In the genomic region with DNA sequence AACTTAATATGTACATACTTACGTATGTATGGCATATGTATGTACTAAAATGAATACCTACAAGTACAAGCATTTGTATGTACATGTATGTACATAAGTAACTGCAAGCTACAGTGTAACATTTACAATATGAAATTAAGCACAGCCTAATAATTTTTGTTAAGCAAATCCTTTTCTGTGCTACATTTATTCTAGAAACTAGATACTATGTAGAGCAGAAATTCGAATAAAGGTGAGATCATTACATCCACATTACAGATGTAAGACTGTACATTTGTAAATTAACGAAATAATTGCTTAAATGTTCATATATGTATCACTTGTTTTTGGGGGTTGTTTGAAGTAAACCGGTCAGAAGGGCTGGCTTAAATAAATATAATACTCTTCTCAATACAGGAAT, we compare ENCODE assay signal across 5 fruit fly cellular contexts.
A peak's percentile ranks its signal among the peaks of the same experiment; 100 is the strongest.
TF ChIP-seq lines count a peak whose summit lies in the region.

No protein-coding gene starts in this region.

- no peak for TF ChIP-seq CTCF in whole organism, embryonic (GFP tag; optimal IDR thresholded peaks at IDR 0.05; lab: Kevin White, UChicago)

TF ChIP-seq in whole organism, adult, 20 proteins besides CTCF, POLR2A, EP300 and RAD21:
- peak; percentile 74 for TF ChIP-seq CG7101 (tag; optimal IDR thresholded peaks at IDR 0.05; lab: Kevin White, UChicago)
- TF ChIP-seq tj (GFP tag; optimal IDR thresholded peaks at IDR 0.05; lab: Kevin White, UChicago) = no peak
- TF ChIP-seq CG14711 (tag; optimal IDR thresholded peaks at IDR 0.05; lab: Kevin White, UChicago) = peak; percentile 51
- peak; percentile 71 for TF ChIP-seq CG33017 (tag; optimal IDR thresholded peaks at IDR 0.05; lab: Kevin White, UChicago)
- TF ChIP-seq toe (GFP tag; optimal IDR thresholded peaks at IDR 0.05; lab: Kevin White, UChicago) = no peak
- TF ChIP-seq bab1 (GFP tag; optimal IDR thresholded peaks at IDR 0.05; lab: Kevin White, UChicago) = peak; percentile 33
- TF ChIP-seq Crg-1 (GFP tag; optimal IDR thresholded peaks at IDR 0.05; lab: Kevin White, UChicago) = no peak
- TF ChIP-seq kay (GFP tag; lab: Kevin White, UChicago; ENCODE audit: borderline replicate concordance) = no peak

TF ChIP-seq in whole organism, embryonic, 481 proteins besides CTCF, POLR2A, EP300 and RAD21 (continues in another document):
- TF ChIP-seq CG7839 (tag; optimal IDR thresholded peaks at IDR 0.05; lab: Kevin White, UChicago) (peak; percentile 8), tgo (GFP tag; IDR thresholded peaks at IDR 0.05; lab: Robert Waterston, UW) (peak; percentile 19; the same call in 1 of the 3 replicates), dysf (GFP tag; IDR thresholded peaks at IDR 0.05; lab: Robert Waterston, UW) (peak; percentile 52), CG8478 (optimal IDR thresholded peaks at IDR 0.05; lab: Kevin White, UChicago) (no peak), CG1603 (tag; optimal IDR thresholded peaks at IDR 0.05; lab: Kevin White, UChicago) (peak; percentile 54), CG12219 (GFP tag; optimal IDR thresholded peaks at IDR 0.05; lab: Kevin White, UChicago) (peak; percentile 9), sens (GFP tag; lab: Kevin White, UChicago) (peak; percentile 77), CG9817 (tag; optimal IDR thresholded peaks at IDR 0.05; lab: Kevin White, UChicago) (peak; percentile 6), lab (GFP tag; optimal IDR thresholded peaks at IDR 0.05; lab: Kevin White, UChicago) (peak; percentile 17), CG2120 (GFP tag; optimal IDR thresholded peaks at IDR 0.05; lab: Kevin White, UChicago) (peak; percentile 57), lilli (GFP tag; optimal IDR thresholded peaks at IDR 0.05; lab: Kevin White, UChicago) (peak; percentile 33), Usf (GFP tag; optimal IDR thresholded peaks at IDR 0.05; lab: Kevin White, UChicago) (no peak), pan (optimal IDR thresholded peaks at IDR 0.05; lab: Kevin White, UChicago) (no peak), pan (GFP tag; optimal IDR thresholded peaks at IDR 0.05 in 1 of 2, IDR thresholded peaks at IDR 0.05 in 1 of 2) (peak in 1 of 2 experiments; percentile 42), Ets97D (GFP tag; optimal IDR thresholded peaks at IDR 0.05; lab: Kevin White, UChicago) (no peak), Ada2b (GFP tag; IDR thresholded peaks at IDR 0.05; lab: Robert Waterston, UW) (peak; percentile 25; the same call in 1 of the 2 replicates), CG10274 (GFP tag; optimal IDR thresholded peaks at IDR 0.05; lab: Kevin White, UChicago) (no peak), az2 (GFP tag; optimal IDR thresholded peaks at IDR 0.05; lab: Kevin White, UChicago) (no peak), stwl (tag; optimal IDR thresholded peaks at IDR 0.05; lab: Kevin White, UChicago) (no peak), CoRest (tag; optimal IDR thresholded peaks at IDR 0.05; lab: Kevin White, UChicago) (peak; percentile 10)

TF ChIP-seq in whole organism, prepupa, 60 proteins besides CTCF, POLR2A, EP300 and RAD21 (continues in another document):
- TF ChIP-seq CG31627 (GFP tag; optimal IDR thresholded peaks at IDR 0.05; lab: Kevin White, UChicago) (peak; percentile 86), Gug (GFP tag; IDR thresholded peaks at IDR 0.05; lab: Robert Waterston, UW) (no peak), Hr39 (GFP tag; optimal IDR thresholded peaks at IDR 0.05; lab: Kevin White, UChicago) (peak; percentile 86), Eip78C (GFP tag; lab: Kevin White, UChicago) (peak; percentile 86), dac (GFP tag; optimal IDR thresholded peaks at IDR 0.05; lab: Kevin White, UChicago) (no peak), lz (GFP tag; optimal IDR thresholded peaks at IDR 0.05; lab: Kevin White, UChicago) (peak; percentile 78), CG6808 (GFP tag; optimal IDR thresholded peaks at IDR 0.05; lab: Kevin White, UChicago) (no peak), CG10631 (GFP tag; optimal IDR thresholded peaks at IDR 0.05; lab: Kevin White, UChicago) (no peak), CG8319 (GFP tag; optimal IDR thresholded peaks at IDR 0.05; lab: Kevin White, UChicago) (no peak), CG8119 (GFP tag; IDR thresholded peaks at IDR 0.05; lab: Robert Waterston, UW) (no peak), Met (GFP tag; optimal IDR thresholded peaks at IDR 0.05; lab: Kevin White, UChicago) (peak; percentile 40), OdsH (GFP tag; optimal IDR thresholded peaks at IDR 0.05; lab: Kevin White, UChicago) (peak; percentile 46), CG6163 (GFP tag; IDR thresholded peaks at IDR 0.05; lab: Robert Waterston, UW) (0 out of 3 replicates have a peak, but pooled peaks have one; percentile 39), CG15336 (GFP tag; IDR thresholded peaks at IDR 0.05; lab: Robert Waterston, UW) (0 out of 2 replicates have a peak, but pooled peaks have one; percentile 15), CG16779 (tag; optimal IDR thresholded peaks at IDR 0.05; lab: Kevin White, UChicago) (no peak), CG7368 (GFP tag; optimal IDR thresholded peaks at IDR 0.05; lab: Kevin White, UChicago) (peak; percentile 20), CG8632 (GFP tag; optimal IDR thresholded peaks at IDR 0.05; lab: Kevin White, UChicago) (peak; percentile 29), Hr38 (GFP tag; optimal IDR thresholded peaks at IDR 0.05; lab: Kevin White, UChicago) (no peak), cyc (GFP tag; optimal IDR thresholded peaks at IDR 0.05; lab: Kevin White, UChicago) (peak; percentile 62), CG3919 (GFP tag; optimal IDR thresholded peaks at IDR 0.05; lab: Kevin White, UChicago) (peak; percentile 19)

TF ChIP-seq in whole organism, pupa, 21 proteins besides CTCF, POLR2A, EP300 and RAD21:
- no peak for TF ChIP-seq gl (tag; optimal IDR thresholded peaks at IDR 0.05; lab: Kevin White, UChicago)
- no peak for TF ChIP-seq CG8301 (tag; optimal IDR thresholded peaks at IDR 0.05; lab: Kevin White, UChicago)
- no peak for TF ChIP-seq Ets98B (GFP tag; IDR thresholded peaks at IDR 0.05; lab: Robert Waterston, UW)
- peak; percentile 34 for TF ChIP-seq CG15710 (tag; optimal IDR thresholded peaks at IDR 0.05; lab: Kevin White, UChicago)
- TF ChIP-seq CG10348 (GFP tag; IDR thresholded peaks at IDR 0.05; lab: Robert Waterston, UW) = no peak
- no peak for TF ChIP-seq D1 (tag; optimal IDR thresholded peaks at IDR 0.05; lab: Kevin White, UChicago)
- TF ChIP-seq CG12605 (GFP tag; IDR thresholded peaks at IDR 0.05; lab: Robert Waterston, UW) = no peak
- TF ChIP-seq CG4496 (GFP tag; IDR thresholded peaks at IDR 0.05; lab: Robert Waterston, UW) = no peak
- TF ChIP-seq CG17806 (tag; optimal IDR thresholded peaks at IDR 0.05; lab: Kevin White, UChicago) = peak; percentile 8
- no peak for TF ChIP-seq EcR (GFP tag; optimal IDR thresholded peaks at IDR 0.05; lab: Kevin White, UChicago)
- no peak for TF ChIP-seq CG14655 (GFP tag; optimal IDR thresholded peaks at IDR 0.05; lab: Kevin White, UChicago)
- peak; percentile 1 for TF ChIP-seq CG8159 (tag; optimal IDR thresholded peaks at IDR 0.05; lab: Kevin White, UChicago)
- TF ChIP-seq rn (GFP tag; IDR thresholded peaks at IDR 0.05; lab: Robert Waterston, UW) = no peak
- no peak for TF ChIP-seq Snoo (tag; optimal IDR thresholded peaks at IDR 0.05; lab: Kevin White, UChicago)
- TF ChIP-seq Pif1A (GFP tag; optimal IDR thresholded peaks at IDR 0.05; lab: Kevin White, UChicago) = no peak
- TF ChIP-seq fd96Ca (GFP tag; IDR thresholded peaks at IDR 0.05; lab: Robert Waterston, UW) = no peak
- TF ChIP-seq CG32121 (GFP tag; IDR thresholded peaks at IDR 0.05; lab: Robert Waterston, UW) = no peak

TF ChIP-seq in whole organism, wandering third instar larva, 38 proteins besides CTCF, POLR2A, EP300 and RAD21 (continues in another document):
- TF ChIP-seq CrebA (GFP tag; optimal IDR thresholded peaks at IDR 0.05; lab: Kevin White, UChicago; ENCODE audit: borderline replicate concordance) (no peak), OdsH (GFP tag; optimal IDR thresholded peaks at IDR 0.05; lab: Kevin White, UChicago) (peak; percentile 78), N (GFP tag; optimal IDR thresholded peaks at IDR 0.05; lab: Kevin White, UChicago) (no peak), psq (GFP tag; optimal IDR thresholded peaks at IDR 0.05; lab: Kevin White, UChicago) (peak; percentile 52), Hr83 (GFP tag; optimal IDR thresholded peaks at IDR 0.05; lab: Kevin White, UChicago; ENCODE audit: poor library complexity, severe bottlenecking) (no peak), ey (GFP tag; optimal IDR thresholded peaks at IDR 0.05; lab: Kevin White, UChicago) (peak; percentile 73), CG9705 (GFP tag; optimal IDR thresholded peaks at IDR 0.05; lab: Kevin White, UChicago) (peak; percentile 16), Rel (GFP tag; optimal IDR thresholded peaks at IDR 0.05; lab: Kevin White, UChicago) (no peak), Rel (tag; optimal IDR thresholded peaks at IDR 0.05; lab: Kevin White, UChicago) (peak; percentile 55), tai (GFP tag; optimal IDR thresholded peaks at IDR 0.05; lab: Kevin White, UChicago) (peak; percentile 75), foxo (GFP tag; optimal IDR thresholded peaks at IDR 0.05; lab: Kevin White, UChicago) (peak in 1 of 2 experiments; percentile 41), brk (GFP tag; optimal IDR thresholded peaks at IDR 0.05; lab: Kevin White, UChicago) (peak; percentile 46), Vsx2 (GFP tag; optimal IDR thresholded peaks at IDR 0.05; lab: Kevin White, UChicago; ENCODE audit: partially characterized antibody) (no peak), rgr (GFP tag; optimal IDR thresholded peaks at IDR 0.05; lab: Kevin White, UChicago) (peak; percentile 55), woc (GFP tag; optimal IDR thresholded peaks at IDR 0.05; lab: Kevin White, UChicago) (peak; percentile 15), dl (GFP tag; optimal IDR thresholded peaks at IDR 0.05; lab: Kevin White, UChicago; ENCODE audit: insufficient read depth in 1 of 2, partially characterized antibody in 2 of 2) (no peak), dsf (GFP tag; optimal IDR thresholded peaks at IDR 0.05; lab: Kevin White, UChicago; ENCODE audit: borderline replicate concordance) (no peak), Jra (GFP tag; optimal IDR thresholded peaks at IDR 0.05; lab: Kevin White, UChicago) (no peak), fru (GFP tag; optimal IDR thresholded peaks at IDR 0.05; lab: Kevin White, UChicago) (no peak), Hnf4 (GFP tag; optimal IDR thresholded peaks at IDR 0.05; lab: Kevin White, UChicago) (peak; percentile 61), Sp1 (GFP tag; optimal IDR thresholded peaks at IDR 0.05; lab: Kevin White, UChicago) (peak; percentile 77), lola (GFP tag; optimal IDR thresholded peaks at IDR 0.05; lab: Kevin White, UChicago) (no peak), HLH106 (tag; optimal IDR thresholded peaks at IDR 0.05; lab: Kevin White, UChicago) (peak; percentile 75), br (GFP tag; optimal IDR thresholded peaks at IDR 0.05; lab: Kevin White, UChicago) (peak; percentile 60), jim (GFP tag; optimal IDR thresholded peaks at IDR 0.05; lab: Kevin White, UChicago) (no peak), Mio (GFP tag; optimal IDR thresholded peaks at IDR 0.05; lab: Kevin White, UChicago) (no peak), Myc (optimal IDR thresholded peaks at IDR 0.05; lab: Kevin White, UChicago) (no peak), h (GFP tag; optimal IDR thresholded peaks at IDR 0.05; lab: Kevin White, UChicago) (peak; percentile 16), usp (GFP tag; optimal IDR thresholded peaks at IDR 0.05; lab: Kevin White, UChicago) (no peak), CG32264 (GFP tag; optimal IDR thresholded peaks at IDR 0.05; lab: Kevin White, UChicago) (peak; percentile 28)
